Fruit fly (Drosophila melanogaster): ENCODE measurements around the gene Ids.

DNA sequence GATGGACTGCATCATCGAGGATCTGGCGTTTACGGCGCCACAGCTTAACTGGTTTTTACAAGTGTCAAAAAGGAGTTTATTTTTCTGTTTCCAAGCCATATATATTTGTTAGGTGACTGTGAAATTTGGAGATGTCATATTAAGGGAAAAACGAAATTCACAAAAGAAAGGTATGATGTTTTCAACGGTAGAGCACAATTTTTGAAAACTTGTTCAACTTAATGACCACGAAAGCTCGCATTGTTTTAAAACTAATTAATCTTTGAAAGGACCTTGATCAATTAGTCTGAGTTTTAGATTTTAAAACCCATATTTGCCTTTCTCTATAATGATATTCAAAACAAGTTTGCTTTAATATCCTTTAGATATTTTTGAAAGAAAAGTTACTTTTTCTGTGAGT, 49.3 kb upstream of the Ids start, which contains the start of gene Strip:
- TF ChIP-seq CrebA (GFP tag; optimal IDR thresholded peaks at IDR 0.05; ENCODE audit: borderline replicate concordance) (no peak), Dfd (GFP tag; optimal IDR thresholded peaks at IDR 0.05) (no peak), Abd-B (GFP tag; optimal IDR thresholded peaks at IDR 0.05) (no peak), Hr78 (GFP tag; optimal IDR thresholded peaks at IDR 0.05) (no peak), ey (GFP tag; optimal IDR thresholded peaks at IDR 0.05) (no peak), HLH106 (tag; optimal IDR thresholded peaks at IDR 0.05) (no peak), psq (GFP tag; optimal IDR thresholded peaks at IDR 0.05) (no peak), tai (GFP tag; optimal IDR thresholded peaks at IDR 0.05) (no peak), Jra (GFP tag; optimal IDR thresholded peaks at IDR 0.05) (no peak), foxo (GFP tag; optimal IDR thresholded peaks at IDR 0.05) (no peak), sv (GFP tag; optimal IDR thresholded peaks at IDR 0.05) (no peak), dmrt93B (GFP tag; optimal IDR thresholded peaks at IDR 0.05) (no peak)
